Worm (Caenorhabditis elegans) whole organism, midembryonic: Measurements from ENCODE around the gene kdin-1.

Experiments
- cog-1 ChIP-seq: sonication (generic microtip); optimal IDR thresholded peaks from 2 replicates; lab custom pipeline; 2016; ENCODE audit warnings: missing genetic modification characterization, missing compliant biosample characterization
- flt-1 ChIP-seq: fragments of 200-800 bp; sonication (Bioruptor generic); IDR thresholded peaks from 2 replicates; pipeline ENCODE4 v1.3.6; 2022; ENCODE audit warnings: missing genetic modification characterization, missing compliant biosample characterization
- klf-2 ChIP-seq: fragments of 200-800 bp; sonication (Bioruptor generic); conservative IDR thresholded peaks from 2 replicates; pipeline ENCODE4 v1.3.6; 2022; ENCODE audit warnings: missing genetic modification reagents, missing genetic modification characterization, missing compliant biosample characterization
- med-1 ChIP-seq: sonication (generic microtip); optimal IDR thresholded peaks from 2 replicates; lab custom pipeline; 2017; ENCODE audit warnings: missing genetic modification characterization, mild to moderate bottlenecking, missing compliant biosample characterization, antibody characterized with exemption, missing genetic modification reagents; ENCODE audit not compliant: insufficient read depth
- ref-1 ChIP-seq: fragments of 200-800 bp; sonication (Bioruptor generic); conservative IDR thresholded peaks from 2 replicates; pipeline ENCODE4 v1.3.6; 2022; ENCODE audit warnings: missing genetic modification reagents, missing genetic modification characterization, missing compliant biosample characterization
- ztf-23 ChIP-seq: fragments of 200-800 bp; sonication (Bioruptor generic); IDR thresholded peaks from 2 replicates; pipeline ENCODE4 v1.3.6; 2022; ENCODE audit warnings: missing genetic modification reagents, missing genetic modification characterization, missing compliant biosample characterization

- TF ChIP-seq ref-1 (no peak), med-1 (GFP tag; lab: Kevin White, UChicago) (no peak), klf-2 (no peak), cog-1 (no peak), flt-1 (GFP tag; lab: Robert Waterston, UW) (no peak), ztf-23 (GFP tag; lab: Robert Waterston, UW) (no peak)
Observed at ce11 chrIV:11051963-11052362, 13.5 kb downstream of the kdin-1 start.
